Worm (Caenorhabditis elegans) whole organism, young adult: ENCODE results near the gene zipt-3.

Experiments
- B0035.1 ChIP-seq: sonication (generic microtip); optimal IDR thresholded peaks from 2 replicates; lab custom pipeline; 2016; ENCODE audit warnings: missing genetic modification characterization, mild to moderate bottlenecking, missing compliant biosample characterization, missing genotype, missing genetic modification reagents
- C06A6.2 ChIP-seq: fragments of 200-800 bp; sonication (Bioruptor generic); conservative IDR thresholded peaks from 2 replicates; pipeline ENCODE4 v1.3.6; 2022; ENCODE audit warnings: missing genetic modification characterization, missing compliant biosample characterization
- C17E4.6 ChIP-seq: fragments of 200-800 bp; sonication (Bioruptor generic); IDR thresholded peaks from 2 replicates; pipeline ENCODE4 v1.3.6; 2022; ENCODE audit warnings: missing genetic modification reagents, missing genetic modification characterization, missing compliant biosample characterization
- F10E7.11 ChIP-seq: sonication (generic microtip); optimal IDR thresholded peaks from 2 replicates; lab custom pipeline; 2017; ENCODE audit warnings: mild to moderate bottlenecking, missing genetic modification characterization, moderate library complexity, missing compliant biosample characterization
- F49E8.2 ChIP-seq: sonication (generic microtip); optimal IDR thresholded peaks from 3 replicates; lab custom pipeline; 2017; ENCODE audit warnings: missing genetic modification characterization, mild to moderate bottlenecking, missing compliant biosample characterization, antibody characterized with exemption, moderate library complexity; ENCODE audit not compliant: insufficient read depth
- F52B5.7 ChIP-seq: sonication (generic microtip); optimal IDR thresholded peaks from 2 replicates; lab custom pipeline; 2016; ENCODE audit warnings: mild to moderate bottlenecking, missing genetic modification characterization, missing compliant biosample characterization
- F57A8.1 ChIP-seq: fragments of 200-800 bp; sonication (Bioruptor generic); optimal IDR thresholded peaks from 2 replicates; lab custom pipeline; 2018; ENCODE audit warnings: mild to moderate bottlenecking, missing genetic modification characterization, moderate library complexity, missing compliant biosample characterization
- F57C9.4 ChIP-seq: sonication (generic microtip); optimal IDR thresholded peaks from 2 replicates; lab custom pipeline; 2017; ENCODE audit warnings: mild to moderate bottlenecking, missing genetic modification characterization, missing compliant biosample characterization
- T07F8.4 ChIP-seq: sonication (generic microtip); optimal IDR thresholded peaks from 2 replicates; lab custom pipeline; 2016; ENCODE audit warnings: mild to moderate bottlenecking, missing genetic modification characterization, moderate library complexity, missing compliant biosample characterization
- Y53F4B.3 ChIP-seq: fragments of 200-800 bp; sonication (Bioruptor generic); IDR thresholded peaks from 2 replicates; pipeline ENCODE4 v1.3.6; 2022; ENCODE audit warnings: missing genetic modification reagents, missing genetic modification characterization, missing compliant biosample characterization
- Y53G8AR.9 ChIP-seq: fragments of 200-800 bp; sonication (Bioruptor generic); conservative IDR thresholded peaks from 2 replicates; pipeline ENCODE4 v1.3.6; 2022; ENCODE audit warnings: missing genetic modification reagents, missing genetic modification characterization, missing compliant biosample characterization
- Y67H2A.10 ChIP-seq: fragments of 200-800 bp; sonication (Bioruptor generic); conservative IDR thresholded peaks from 2 replicates; pipeline ENCODE4 v1.3.6; 2022; ENCODE audit warnings: missing genetic modification reagents, missing genetic modification characterization, missing compliant biosample characterization
- akir-1 ChIP-seq: fragments of 200-800 bp; sonication (Bioruptor generic); optimal IDR thresholded peaks from 2 replicates; lab custom pipeline; 2018; ENCODE audit warnings: mild to moderate bottlenecking, missing genetic modification characterization, moderate library complexity, missing compliant biosample characterization
- atf-7 ChIP-seq: sonication (generic microtip); optimal IDR thresholded peaks from 2 replicates; lab custom pipeline; 2017; ENCODE audit warnings: mild to moderate bottlenecking, missing genetic modification characterization, missing compliant biosample characterization
- cebp-1 ChIP-seq, 2 experiments: fragments of 200-800 bp in 1 of 2; sonication (Bioruptor generic) in 1 of 2; sonication (generic microtip) in 1 of 2; IDR thresholded peaks in 1 of 2; optimal IDR thresholded peaks in 1 of 2; 2 replicates each; pipeline versions ENCODE4 v1.3.6 to Lab custom; 2017 to 2022; ENCODE audit warnings: missing compliant biosample characterization in 2 of 2, missing genetic modification characterization in 2 of 2, mild to moderate bottlenecking in 1 of 2, missing genetic modification reagents in 1 of 2, moderate library complexity in 1 of 2
- ceh-100 ChIP-seq: fragments of 200-800 bp; sonication (Bioruptor generic); IDR thresholded peaks from 2 replicates; pipeline ENCODE4 v1.3.6; 2022; ENCODE audit warnings: missing genetic modification reagents, missing genetic modification characterization, missing compliant biosample characterization
- ceh-40 ChIP-seq: fragments of 200-800 bp; sonication (Bioruptor generic); IDR thresholded peaks from 2 replicates; pipeline ENCODE4 v1.3.6; 2022; ENCODE audit warnings: missing genetic modification characterization, missing compliant biosample characterization
- ceh-58 ChIP-seq: fragments of 200-800 bp; sonication (Bioruptor generic); IDR thresholded peaks from 2 replicates; pipeline ENCODE4 v1.3.6; 2022; ENCODE audit warnings: missing genetic modification characterization, missing compliant biosample characterization
- ceh-91 ChIP-seq: fragments of 200-800 bp; sonication (Bioruptor generic); IDR thresholded peaks from 2 replicates; pipeline ENCODE4 v1.3.6; 2022; ENCODE audit warnings: missing genetic modification reagents, missing genetic modification characterization, missing compliant biosample characterization
- dox-1 ChIP-seq: fragments of 200-800 bp; sonication (Bioruptor generic); IDR thresholded peaks from 2 replicates; pipeline ENCODE4 v1.3.6; 2022; ENCODE audit warnings: missing genetic modification reagents, missing genetic modification characterization, missing compliant biosample characterization
- dpl-1 ChIP-seq: fragments of 150-350 bp; optimal IDR thresholded peaks from 2 replicates; lab custom pipeline; 2014; ENCODE audit warnings: missing biosample characterization, missing genetic modification reagents, missing genetic modification characterization
- efl-1 ChIP-seq: fragments of 150-350 bp; optimal IDR thresholded peaks from 2 replicates; lab custom pipeline; 2014; ENCODE audit warnings: missing biosample characterization, missing genetic modification reagents, missing genetic modification characterization
- ets-4 ChIP-seq: fragments of 200-800 bp; sonication (Bioruptor generic); optimal IDR thresholded peaks from 2 replicates; lab custom pipeline; 2018; ENCODE audit warnings: mild to moderate bottlenecking, missing genetic modification characterization, missing compliant biosample characterization
- hlh-26 ChIP-seq: fragments of 200-800 bp; sonication (Bioruptor generic); conservative IDR thresholded peaks from 2 replicates; pipeline ENCODE4 v1.3.6; 2022; ENCODE audit warnings: missing genetic modification reagents, missing genetic modification characterization, missing compliant biosample characterization
- hmg-20 ChIP-seq: fragments of 200-800 bp; sonication (Bioruptor generic); IDR thresholded peaks from 2 replicates; pipeline ENCODE4 v1.3.6; 2022; ENCODE audit warnings: missing genetic modification reagents, missing genetic modification characterization, missing compliant biosample characterization
- hsf-1 ChIP-seq: fragments of 200-800 bp; sonication (Bioruptor generic); IDR thresholded peaks from 2 replicates; pipeline ENCODE4 v1.3.6; 2022; ENCODE audit warnings: missing genetic modification reagents, missing genetic modification characterization, missing compliant biosample characterization
- lag-1 ChIP-seq: fragments of 200-800 bp; sonication (Bioruptor generic); IDR thresholded peaks from 2 replicates; pipeline ENCODE4 v1.3.6; 2022; ENCODE audit warnings: missing genetic modification reagents, missing genetic modification characterization, missing compliant biosample characterization
- let-526 ChIP-seq: fragments of 200-800 bp; sonication (Bioruptor generic); IDR thresholded peaks from 2 replicates; pipeline ENCODE4 v1.3.6; 2022; ENCODE audit warnings: missing genetic modification reagents, missing genetic modification characterization, missing compliant biosample characterization
- let-607 ChIP-seq, 2 experiments: fragments of 200-800 bp in 1 of 2; sonication (Bioruptor generic) in 1 of 2; sonication (generic microtip) in 1 of 2; optimal IDR thresholded peaks; 2 replicates each; lab custom pipeline; 2016 to 2018; ENCODE audit warnings: mild to moderate bottlenecking in 2 of 2, missing compliant biosample characterization in 2 of 2, missing genetic modification characterization in 2 of 2, moderate library complexity in 2 of 2, missing genotype in 1 of 2
- madf-6 ChIP-seq: fragments of 200-800 bp; sonication (Bioruptor generic); IDR thresholded peaks from 2 replicates; pipeline ENCODE4 v1.3.6; 2022; ENCODE audit warnings: missing genetic modification reagents, missing genetic modification characterization, missing compliant biosample characterization
- mcd-1 ChIP-seq: fragments of 200-800 bp; sonication (Bioruptor generic); IDR thresholded peaks from 2 replicates; pipeline ENCODE4 v1.3.6; 2022; ENCODE audit warnings: missing genetic modification reagents, missing genetic modification characterization, missing compliant biosample characterization
- mxl-1 ChIP-seq: sonication (generic microtip); optimal IDR thresholded peaks from 2 replicates; lab custom pipeline; 2016; ENCODE audit warnings: missing genetic modification characterization, missing compliant biosample characterization
- nfya-1 ChIP-seq: sonication (generic microtip); optimal IDR thresholded peaks from 2 replicates; lab custom pipeline; 2017; ENCODE audit warnings: antibody characterized with exemption, missing compliant biosample characterization, missing genetic modification characterization, borderline replicate concordance; ENCODE audit not compliant: insufficient read depth
- nfya-2 ChIP-seq: fragments of 200-800 bp; sonication (Bioruptor generic); IDR thresholded peaks from 2 replicates; pipeline ENCODE4 v1.3.6; 2022; ENCODE audit warnings: missing genetic modification reagents, missing genetic modification characterization, missing compliant biosample characterization
- nfyb-1 ChIP-seq: fragments of 200-800 bp; sonication (Bioruptor generic); IDR thresholded peaks from 2 replicates; pipeline ENCODE4 v1.3.6; 2022; ENCODE audit warnings: missing genetic modification reagents, missing genetic modification characterization, missing compliant biosample characterization
- nhr-80 ChIP-seq: sonication (generic microtip); optimal IDR thresholded peaks from 2 replicates; lab custom pipeline; 2016; ENCODE audit warnings: missing genetic modification characterization, missing compliant biosample characterization
- rec-8 ChIP-seq, 2 experiments: sonication (generic microtip); optimal IDR thresholded peaks; 2 replicates each; lab custom pipeline; 2016; ENCODE audit warnings: mild to moderate bottlenecking in 2 of 2, missing genetic modification characterization in 2 of 2, missing genetic modification reagents in 2 of 2, missing genotype in 2 of 2, missing biosample characterization in 1 of 2, missing compliant biosample characterization in 1 of 2, moderate library complexity in 1 of 2
- sea-2 ChIP-seq: fragments of 200-800 bp; sonication (Bioruptor generic); IDR thresholded peaks from 2 replicates; pipeline ENCODE4 v1.3.6; 2022; ENCODE audit warnings: missing genetic modification characterization, missing compliant biosample characterization
- snpc-3.4 ChIP-seq: sonication (generic microtip); optimal IDR thresholded peaks from 2 replicates; lab custom pipeline; 2017; ENCODE audit warnings: missing genetic modification characterization, mild to moderate bottlenecking, missing compliant biosample characterization, antibody characterized with exemption, moderate library complexity, missing genotype, missing genetic modification reagents
- snpc-4 ChIP-seq, 5 experiments: fragments of 150-350 bp in 1 of 5; sonication (generic microtip) in 4 of 5; optimal IDR thresholded peaks; 2 replicates each; lab custom pipeline; 2014 to 2018; ENCODE audit warnings: missing genetic modification characterization in 5 of 5, missing biosample characterization in 3 of 5, antibody characterized with exemption in 2 of 5, mild to moderate bottlenecking in 2 of 5, missing compliant biosample characterization in 2 of 5, missing genotype in 2 of 5, moderate library complexity in 2 of 5, missing genetic modification reagents in 1 of 5
- unc-130 ChIP-seq: sonication (generic microtip); optimal IDR thresholded peaks from 2 replicates; lab custom pipeline; 2016; ENCODE audit warnings: missing genetic modification reagents, missing genetic modification characterization, missing compliant biosample characterization
- unc-62 ChIP-seq: fragments of 150-350 bp; optimal IDR thresholded peaks from 2 replicates; lab custom pipeline; 2014; ENCODE audit warnings: missing biosample characterization, missing genetic modification reagents, missing genetic modification characterization
- xnd-1 ChIP-seq: sonication (generic microtip); optimal IDR thresholded peaks from 2 replicates; lab custom pipeline; 2016; ENCODE audit warnings: missing genotype, missing genetic modification reagents, missing genetic modification characterization, missing compliant biosample characterization
- ztf-25 ChIP-seq: fragments of 200-800 bp; sonication (Bioruptor generic); IDR thresholded peaks from 2 replicates; pipeline ENCODE4 v1.3.6; 2022; ENCODE audit warnings: missing genetic modification reagents, missing genetic modification characterization, missing compliant biosample characterization
- ztf-26 ChIP-seq: sonication (generic microtip); optimal IDR thresholded peaks from 2 replicates; lab custom pipeline; 2017; ENCODE audit warnings: missing genetic modification characterization, missing compliant biosample characterization
- ztf-28 ChIP-seq: fragments of 200-800 bp; sonication (Bioruptor generic); IDR thresholded peaks from 2 replicates; pipeline ENCODE4 v1.3.6; 2022; ENCODE audit warnings: missing genetic modification reagents, missing genetic modification characterization, missing compliant biosample characterization
- ztf-6 ChIP-seq: fragments of 200-800 bp; sonication (Bioruptor generic); IDR thresholded peaks from 2 replicates; pipeline ENCODE4 v1.3.6; 2022; ENCODE audit warnings: missing genetic modification reagents, missing genetic modification characterization, missing compliant biosample characterization

The zipt-3 gene

DNA sequence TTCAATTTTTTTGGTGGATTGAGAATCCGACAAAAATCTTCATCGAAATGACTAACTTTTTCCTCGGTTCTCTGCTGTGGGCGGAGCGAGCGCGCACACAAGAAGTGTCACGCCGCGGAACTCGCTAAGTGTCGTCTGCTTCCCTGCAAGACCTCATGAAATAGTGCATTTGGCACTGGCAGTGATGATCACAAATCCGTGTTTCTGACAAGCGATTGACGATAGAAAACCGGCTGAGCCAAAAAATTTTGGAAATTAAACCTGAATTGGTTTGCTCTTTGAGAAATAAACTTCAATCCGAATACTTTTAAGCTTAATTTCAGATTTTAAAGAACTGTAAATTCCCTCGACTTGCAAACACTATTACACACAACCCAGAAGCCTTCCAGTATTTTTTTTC is 16.4 kb upstream of the zipt-3 start (continued):
- TF ChIP-seq ets-4 (no peak), ceh-91 (GFP tag; lab: Robert Waterston, UW) (no peak), unc-62 (GFP tag; lab: Kevin White, UChicago) (no peak), Y53F4B.3 (no peak), hlh-26 (no peak), F52B5.7 (tag; lab: Kevin White, UChicago) (no peak), F49E8.2 (tag; lab: Kevin White, UChicago) (peak; percentile 64), let-526 (no peak), unc-130 (GFP tag; lab: Kevin White, UChicago) (no peak), B0035.1 (tag; lab: Kevin White, UChicago) (no peak), mcd-1 (GFP tag; lab: Robert Waterston, UW) (peak; percentile 77), rec-8 (tag; optimal IDR thresholded peaks at IDR 0.05; lab: Kevin White, UChicago) (peak in 1 of 2 experiments; percentile 3), lag-1 (GFP tag; lab: Robert Waterston, UW) (no peak), snpc-3.4 (tag; lab: Kevin White, UChicago) (peak; percentile 92), F10E7.11 (no peak), Y53G8AR.9 (GFP tag; lab: Robert Waterston, UW) (peak; percentile 72; the same call in 1 of the 2 replicates), ztf-25 (GFP tag; lab: Robert Waterston, UW) (no peak), ceh-100 (GFP tag; lab: Robert Waterston, UW) (no peak), nfyb-1 (peak; percentile 53), ztf-6 (no peak), let-607 (tag; optimal IDR thresholded peaks at IDR 0.05; lab: Kevin White, UChicago) (no peak), C06A6.2 (GFP tag; lab: Robert Waterston, UW) (no peak), sea-2 (GFP tag; lab: Robert Waterston, UW) (no peak), akir-1 (GFP tag; lab: Kevin White, UChicago) (no peak), xnd-1 (tag; lab: Kevin White, UChicago) (peak; percentile 32), efl-1 (GFP tag; lab: Kevin White, UChicago) (no peak), dox-1 (peak; percentile 68), dpl-1 (no peak), ceh-40 (GFP tag; lab: Robert Waterston, UW) (no peak), atf-7 (tag; lab: Kevin White, UChicago) (peak; percentile 6), nfya-2 (GFP tag; lab: Robert Waterston, UW) (no peak), T07F8.4 (tag; lab: Kevin White, UChicago) (no peak), Y67H2A.10 (GFP tag; lab: Robert Waterston, UW) (no peak), nfya-1 (tag; lab: Kevin White, UChicago) (no peak), ztf-26 (tag; lab: Kevin White, UChicago) (no peak), snpc-4 (GFP tag; optimal IDR thresholded peaks at IDR 0.05; lab: Kevin White, UChicago) (peak; percentile 97), snpc-4 (tag; optimal IDR thresholded peaks at IDR 0.05; lab: Kevin White, UChicago) (peak; percentile 98 to 99 (median 98)), F57C9.4 (tag; lab: Kevin White, UChicago) (no peak), F57A8.1 (GFP tag; lab: Kevin White, UChicago) (no peak), nhr-80 (tag; lab: Kevin White, UChicago) (peak; percentile 3), hsf-1 (GFP tag; lab: Robert Waterston, UW) (0 out of 2 replicates have a peak, but pooled peaks have one; percentile 20), C17E4.6 (no peak; the same call in 1 of the 2 replicates), hmg-20 (GFP tag; lab: Robert Waterston, UW) (peak; percentile 66), ztf-28 (GFP tag; lab: Robert Waterston, UW) (no peak), cebp-1 (GFP tag; IDR thresholded peaks at IDR 0.05; lab: Robert Waterston, UW) (no peak), cebp-1 (tag; optimal IDR thresholded peaks at IDR 0.05; lab: Kevin White, UChicago) (peak; percentile 50), madf-6 (GFP tag; lab: Robert Waterston, UW) (peak; percentile 63), mxl-1 (tag; lab: Kevin White, UChicago) (no peak), ceh-58 (GFP tag; lab: Robert Waterston, UW) (no peak)
